Worm (Caenorhabditis elegans) whole organism, late embryonic: ENCODE measurements around the gene E02C12.19.

Experiments
- C38D4.7 ChIP-seq: fragments of 200-800 bp; sonication (Bioruptor generic); optimal IDR thresholded peaks from 2 replicates; lab custom pipeline; 2018; ENCODE audit warnings: mild to moderate bottlenecking, missing genetic modification characterization, moderate library complexity, missing compliant biosample characterization
- ceh-31 ChIP-seq: sonication (generic microtip); optimal IDR thresholded peaks from 2 replicates; lab custom pipeline; 2016; ENCODE audit warnings: missing genetic modification characterization, missing compliant biosample characterization
- dmd-4 ChIP-seq: sonication (generic microtip); optimal IDR thresholded peaks from 2 replicates; lab custom pipeline; 2016; ENCODE audit warnings: borderline replicate concordance, missing genetic modification characterization, missing compliant biosample characterization
- dve-1 ChIP-seq: sonication (generic microtip); optimal IDR thresholded peaks from 2 replicates; lab custom pipeline; 2017; ENCODE audit warnings: antibody characterized with exemption, mild to moderate bottlenecking, missing genetic modification characterization, missing compliant biosample characterization
- ets-4 ChIP-seq: sonication (generic microtip); optimal IDR thresholded peaks from 2 replicates; lab custom pipeline; 2016; ENCODE audit warnings: missing genetic modification characterization, missing compliant biosample characterization
- nhr-11 ChIP-seq: fragments of 150-350 bp; optimal IDR thresholded peaks from 2 replicates; lab custom pipeline; 2014; ENCODE audit warnings: missing biosample characterization, missing genetic modification characterization
- pha-2 ChIP-seq: sonication (generic microtip); optimal IDR thresholded peaks from 2 replicates; lab custom pipeline; 2017; ENCODE audit warnings: mild to moderate bottlenecking, missing genetic modification characterization, missing compliant biosample characterization
- pros-1 ChIP-seq: fragments of 150-350 bp; optimal IDR thresholded peaks from 2 replicates; lab custom pipeline; 2014; ENCODE audit warnings: missing biosample characterization, missing genetic modification reagents, missing genetic modification characterization
- tbx-2 ChIP-seq: sonication (generic microtip); optimal IDR thresholded peaks from 2 replicates; lab custom pipeline; 2016; ENCODE audit warnings: missing genetic modification characterization, missing compliant biosample characterization
- ztf-16 ChIP-seq: sonication (generic microtip); optimal IDR thresholded peaks from 2 replicates; lab custom pipeline; 2017; ENCODE audit warnings: missing genetic modification characterization, missing compliant biosample characterization

- TF ChIP-seq ztf-16 (tag; lab: Kevin White, UChicago), result no peak
- TF ChIP-seq dmd-4 (tag; lab: Kevin White, UChicago), result no peak
- TF ChIP-seq ets-4 (tag; lab: Kevin White, UChicago), result no peak
- no peak for TF ChIP-seq dve-1 (tag; lab: Kevin White, UChicago)
- no peak for TF ChIP-seq nhr-11
- no peak for TF ChIP-seq ceh-31 (tag; lab: Kevin White, UChicago)
- no peak for TF ChIP-seq pha-2 (tag; lab: Kevin White, UChicago)
- TF ChIP-seq pros-1 (tag; lab: Kevin White, UChicago), result no peak
- no peak for TF ChIP-seq C38D4.7 (GFP tag; lab: Kevin White, UChicago)
- TF ChIP-seq tbx-2 (tag; lab: Kevin White, UChicago), result no peak
Observed at ce11 chrV:9425593-9425992, 49.3 kb upstream of the E02C12.19 start, which contains the start of gene F36D4.5.
